Worm (Caenorhabditis elegans) whole organism, early embryonic: ENCODE measurements around the gene psa-3.

Experiments
- B0310.2 ChIP-seq: sonication (generic microtip); optimal IDR thresholded peaks from 2 replicates; lab custom pipeline; 2016; ENCODE audit warnings: mild to moderate bottlenecking, missing genetic modification characterization, missing compliant biosample characterization
- F13C5.2 ChIP-seq: sonication (generic microtip); optimal IDR thresholded peaks from 2 replicates; lab custom pipeline; 2017; ENCODE audit warnings: mild to moderate bottlenecking, missing genetic modification characterization, inconsistent platforms, missing compliant biosample characterization
- aly-1 ChIP-seq: sonication (generic microtip); optimal IDR thresholded peaks from 2 replicates; lab custom pipeline; 2016; ENCODE audit warnings: missing genetic modification characterization, missing compliant biosample characterization
- ama-1 ChIP-seq: fragments of 150-350 bp; optimal IDR thresholded peaks from 2 replicates; lab custom pipeline; 2014
- ceh-13 ChIP-seq: fragments of 200-800 bp; sonication (Bioruptor generic); optimal IDR thresholded peaks from 2 replicates; lab custom pipeline; 2018; ENCODE audit warnings: mild to moderate bottlenecking, missing genetic modification characterization, missing compliant biosample characterization
- ceh-36 ChIP-seq: sonication (generic microtip); optimal IDR thresholded peaks from 2 replicates; lab custom pipeline; 2016; ENCODE audit warnings: missing genetic modification characterization, inconsistent platforms, missing compliant biosample characterization
- ets-7 ChIP-seq: sonication (generic microtip); optimal IDR thresholded peaks from 2 replicates; lab custom pipeline; 2016; ENCODE audit warnings: missing genotype, missing genetic modification characterization, missing compliant biosample characterization
- flt-1 ChIP-seq: fragments of 200-800 bp; sonication (Bioruptor generic); IDR thresholded peaks from 2 replicates; pipeline ENCODE4 v1.3.6; 2022; ENCODE audit warnings: missing genetic modification characterization, missing compliant biosample characterization
- hmbx-1 ChIP-seq: sonication (generic microtip); optimal IDR thresholded peaks from 2 replicates; lab custom pipeline; 2016; ENCODE audit warnings: mild to moderate bottlenecking, missing genetic modification characterization, missing compliant biosample characterization
- hmg-4 ChIP-seq: fragments of 200-800 bp; sonication (Bioruptor generic); optimal IDR thresholded peaks from 2 replicates; lab custom pipeline; 2018; ENCODE audit warnings: mild to moderate bottlenecking, missing genetic modification characterization, missing compliant biosample characterization
- hnd-1 ChIP-seq: sonication (generic microtip); optimal IDR thresholded peaks from 2 replicates; lab custom pipeline; 2016; ENCODE audit warnings: missing genetic modification characterization, missing compliant biosample characterization
- pes-1 ChIP-seq: fragments of 200-800 bp; sonication (Bioruptor generic); IDR thresholded peaks from 2 replicates; pipeline ENCODE4 v1.3.6; 2022; ENCODE audit warnings: missing genetic modification reagents, missing genetic modification characterization, missing compliant biosample characterization
- scrt-1 ChIP-seq: fragments of 200-800 bp; sonication (Bioruptor generic); IDR thresholded peaks from 2 replicates; pipeline ENCODE4 v1.3.6; 2022; ENCODE audit warnings: missing genetic modification characterization, missing compliant biosample characterization
- sea-1 ChIP-seq: fragments of 200-800 bp; sonication (Bioruptor generic); conservative IDR thresholded peaks from 2 replicates; pipeline ENCODE4 v1.3.6; 2022; ENCODE audit warnings: missing genetic modification characterization, missing compliant biosample characterization
- tbx-11 ChIP-seq: fragments of 200-800 bp; sonication (Bioruptor generic); IDR thresholded peaks from 2 replicates; pipeline ENCODE4 v1.3.6; 2022; ENCODE audit warnings: missing genetic modification characterization, missing compliant biosample characterization
- tbx-37 ChIP-seq: fragments of 200-800 bp; sonication (Bioruptor generic); conservative IDR thresholded peaks from 2 replicates; pipeline ENCODE4 v1.3.6; 2022; ENCODE audit warnings: missing genetic modification reagents, missing genetic modification characterization, missing compliant biosample characterization
- tra-4 ChIP-seq: sonication (generic microtip); optimal IDR thresholded peaks from 2 replicates; lab custom pipeline; 2017; ENCODE audit warnings: missing genetic modification characterization, missing compliant biosample characterization

Gene psa-3

DNA sequence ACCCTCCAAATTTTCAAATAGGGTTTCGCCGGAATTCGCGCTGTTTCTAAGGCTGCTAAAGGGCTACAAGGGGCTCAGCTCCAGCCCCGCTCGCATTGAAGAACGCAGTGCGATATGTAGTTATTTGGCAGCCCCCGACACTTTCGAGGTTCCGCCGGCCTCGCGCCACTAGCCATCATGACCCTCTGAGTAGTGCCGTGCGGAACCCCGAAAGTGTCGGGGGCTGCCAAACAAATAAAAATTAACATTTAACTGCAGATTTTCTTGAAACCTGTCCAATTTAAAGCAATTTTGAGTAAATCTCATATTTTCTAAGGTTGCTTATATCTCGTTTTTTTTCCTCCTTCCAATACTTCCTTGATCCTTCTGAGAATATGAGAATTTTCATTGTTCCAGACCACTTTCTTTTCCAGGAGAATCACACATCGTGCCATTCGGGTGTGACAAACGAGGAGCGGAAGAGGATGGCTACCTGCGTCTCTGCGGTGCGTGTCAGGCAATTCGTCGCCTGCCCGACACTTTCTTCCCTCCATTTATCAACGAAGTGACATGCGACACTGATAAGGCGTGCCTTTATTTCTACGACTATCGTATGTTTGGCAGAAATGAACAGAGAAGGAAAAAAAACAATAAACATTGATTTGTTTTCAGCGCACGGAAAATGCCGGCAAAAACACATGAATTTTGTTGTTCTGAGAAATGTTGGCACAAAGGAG is 16.1 kb downstream of the psa-3 start:
- TF ChIP-seq tbx-37: no peak
- TF ChIP-seq ets-7: no peak
- TF ChIP-seq ceh-13 (GFP tag; lab: Kevin White, UChicago): no peak
- TF ChIP-seq ceh-36 (tag; lab: Kevin White, UChicago): no peak
- TF ChIP-seq B0310.2 (tag; lab: Kevin White, UChicago): no peak
- TF ChIP-seq tra-4 (tag; lab: Kevin White, UChicago): no peak
- no peak for TF ChIP-seq pes-1 (GFP tag; lab: Robert Waterston, UW)
- no peak for TF ChIP-seq tbx-11 (GFP tag; lab: Robert Waterston, UW)
- TF ChIP-seq aly-1 (tag; lab: Kevin White, UChicago): no peak

DNA sequence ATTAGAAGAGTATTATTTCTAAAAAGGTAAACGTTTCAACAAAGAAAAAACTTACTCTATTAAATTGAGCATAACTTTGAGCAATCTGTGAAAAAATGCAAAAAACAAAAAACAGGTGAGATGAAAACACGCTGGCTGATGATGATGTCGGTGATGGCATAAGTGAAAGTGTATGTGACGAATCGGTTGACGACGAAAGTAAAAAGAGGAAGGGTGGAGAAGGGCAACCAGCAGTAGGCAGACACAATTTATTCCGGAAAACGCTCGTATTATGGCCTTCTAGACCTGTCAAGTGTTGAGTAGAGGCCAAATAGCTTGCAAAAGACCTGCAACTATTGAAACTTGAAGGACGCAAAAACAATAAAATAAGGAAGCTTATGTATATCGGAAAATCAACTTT is 20.2 kb downstream of the psa-3 start, which contains the start of gene nas-13:
TSS of gene nas-13 (minus strand) at position 323 of the 400 bp plus-strand sequence.
- TF ChIP-seq tbx-37: no peak
- TF ChIP-seq F13C5.2: no peak
- no peak for TF ChIP-seq ets-7
- TF ChIP-seq tra-4 (tag; lab: Kevin White, UChicago): no peak
- TF ChIP-seq tbx-11 (GFP tag; lab: Robert Waterston, UW): no peak
- no peak for TF ChIP-seq sea-1 (GFP tag; lab: Robert Waterston, UW)
- no peak for TF ChIP-seq pes-1 (GFP tag; lab: Robert Waterston, UW)
- no peak for TF ChIP-seq hmg-4 (GFP tag; lab: Kevin White, UChicago)
- TF ChIP-seq hnd-1 (tag; lab: Kevin White, UChicago): no peak
- no peak for TF ChIP-seq B0310.2 (tag; lab: Kevin White, UChicago)
- no peak for TF ChIP-seq aly-1 (tag; lab: Kevin White, UChicago)
- no peak for TF ChIP-seq flt-1
- TF ChIP-seq hmbx-1: no peak
- TF ChIP-seq scrt-1 (GFP tag; lab: Robert Waterston, UW): no peak
- TF ChIP-seq ceh-13 (GFP tag; lab: Kevin White, UChicago): no peak
- no peak for TF ChIP-seq ama-1 (lab: Kevin White, UChicago)
- TF ChIP-seq ceh-36 (tag; lab: Kevin White, UChicago): no peak

ce11 chrX:15430983-15431382 is 23.3 kb downstream of the psa-3 start, which contains the start of gene blos-8:
blos-8 (minus strand) TSS chrX:15431198.
- TF ChIP-seq ets-7 (no peak), flt-1 (no peak), hmg-4 (GFP tag; lab: Kevin White, UChicago) (no peak), hmbx-1 (no peak), sea-1 (GFP tag; lab: Robert Waterston, UW) (no peak), tra-4 (tag; lab: Kevin White, UChicago) (no peak), F13C5.2 (no peak), hnd-1 (tag; lab: Kevin White, UChicago) (no peak), tbx-37 (no peak), B0310.2 (tag; lab: Kevin White, UChicago) (no peak), ama-1 (lab: Kevin White, UChicago) (no peak), ceh-13 (GFP tag; lab: Kevin White, UChicago) (no peak), pes-1 (GFP tag; lab: Robert Waterston, UW) (no peak), aly-1 (tag; lab: Kevin White, UChicago) (no peak), ceh-36 (tag; lab: Kevin White, UChicago) (no peak), scrt-1 (GFP tag; lab: Robert Waterston, UW) (no peak)

DNA sequence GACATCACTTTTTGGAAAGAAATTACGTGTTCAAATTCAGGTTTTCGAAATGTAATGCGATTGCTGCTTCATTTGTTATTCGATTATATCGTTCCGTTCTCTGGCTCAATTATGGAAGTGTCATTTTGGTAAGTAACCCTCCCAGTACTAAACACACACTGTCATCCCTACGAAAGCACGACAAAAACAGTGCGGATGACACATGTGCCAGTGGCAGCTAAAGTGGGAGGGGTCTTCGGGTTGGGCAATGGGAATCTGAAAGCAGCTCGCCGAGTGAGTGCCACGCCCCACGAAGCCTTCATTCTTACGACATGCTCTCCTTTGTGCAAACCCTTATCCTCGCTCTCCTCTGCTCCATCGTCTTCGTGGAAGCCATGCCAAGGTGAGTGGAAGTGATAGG is 25.8 kb downstream of the psa-3 start, which contains the start of gene flp-32:
TSS of gene flp-32 (plus strand) at position 301 of the 400 bp plus-strand sequence.
- TF ChIP-seq ceh-36 (tag; lab: Kevin White, UChicago) (no peak), F13C5.2 (no peak), tbx-37 (no peak), aly-1 (tag; lab: Kevin White, UChicago) (no peak), ama-1 (lab: Kevin White, UChicago) (no peak), flt-1 (no peak), hnd-1 (tag; lab: Kevin White, UChicago) (no peak), sea-1 (GFP tag; lab: Robert Waterston, UW) (no peak), B0310.2 (tag; lab: Kevin White, UChicago) (no peak), tbx-11 (GFP tag; lab: Robert Waterston, UW) (no peak), tra-4 (tag; lab: Kevin White, UChicago) (no peak), scrt-1 (GFP tag; lab: Robert Waterston, UW) (no peak), pes-1 (GFP tag; lab: Robert Waterston, UW) (no peak), hmg-4 (GFP tag; lab: Kevin White, UChicago) (no peak), ets-7 (no peak), ceh-13 (GFP tag; lab: Kevin White, UChicago) (no peak), hmbx-1 (no peak)

- TF ChIP-seq tra-4 (tag; lab: Kevin White, UChicago): no peak
- TF ChIP-seq pes-1 (GFP tag; lab: Robert Waterston, UW): no peak
- no peak for TF ChIP-seq tbx-37
- no peak for TF ChIP-seq ceh-13 (GFP tag; lab: Kevin White, UChicago)
- TF ChIP-seq hmbx-1: no peak
- no peak for TF ChIP-seq hmg-4 (GFP tag; lab: Kevin White, UChicago)
- no peak for TF ChIP-seq tbx-11 (GFP tag; lab: Robert Waterston, UW)
- no peak for TF ChIP-seq ama-1 (lab: Kevin White, UChicago)
- no peak for TF ChIP-seq flt-1
- no peak for TF ChIP-seq B0310.2 (tag; lab: Kevin White, UChicago)
- TF ChIP-seq hnd-1 (tag; lab: Kevin White, UChicago): no peak
- no peak for TF ChIP-seq ets-7
- TF ChIP-seq ceh-36 (tag; lab: Kevin White, UChicago): no peak
- no peak for TF ChIP-seq sea-1 (GFP tag; lab: Robert Waterston, UW)
- TF ChIP-seq F13C5.2: no peak
- no peak for TF ChIP-seq scrt-1 (GFP tag; lab: Robert Waterston, UW)
- no peak for TF ChIP-seq aly-1 (tag; lab: Kevin White, UChicago)
Measured at ce11 chrX:15434922-15435321, 27.2 kb downstream of the psa-3 start.

DNA sequence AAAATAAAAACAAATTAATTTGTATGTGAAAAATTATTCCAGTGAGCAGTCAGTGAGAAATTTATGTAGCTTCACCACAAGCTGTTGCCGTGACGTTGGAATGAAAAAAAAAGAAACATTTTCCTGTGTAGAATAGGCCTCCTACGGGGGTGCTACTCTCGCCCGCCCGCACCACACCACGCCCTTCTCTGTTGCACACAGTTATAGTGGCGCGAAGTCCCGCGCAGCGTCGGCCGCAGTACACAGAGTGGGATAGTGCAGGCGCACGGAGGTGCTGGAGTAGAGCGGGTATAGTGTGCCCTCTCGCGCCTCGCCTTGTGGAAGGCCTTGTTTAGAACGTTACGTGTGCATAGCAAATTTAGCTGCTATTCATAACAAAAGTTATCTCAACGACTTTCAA is 31.0 kb downstream of the psa-3 start:
- TF ChIP-seq ceh-36 (tag; lab: Kevin White, UChicago) (no peak), sea-1 (GFP tag; lab: Robert Waterston, UW) (no peak), aly-1 (tag; lab: Kevin White, UChicago) (no peak), tbx-11 (GFP tag; lab: Robert Waterston, UW) (no peak), scrt-1 (GFP tag; lab: Robert Waterston, UW) (no peak), ets-7 (no peak), hmg-4 (GFP tag; lab: Kevin White, UChicago) (no peak), B0310.2 (tag; lab: Kevin White, UChicago) (no peak), tbx-37 (no peak), hnd-1 (tag; lab: Kevin White, UChicago) (no peak)
